Worm (Caenorhabditis elegans): ENCODE data around the gene let-23.
A peak's percentile ranks its signal among the peaks of the same experiment; 100 is the strongest.

Gene let-23

ce11 chrII:9163348-9163747 lies 34.0 kb upstream of the let-23 start:
- no peak for TF ChIP-seq T22C8.4 (GFP tag; IDR thresholded peaks at IDR 0.05)
- TF ChIP-seq tab-1 (GFP tag; IDR thresholded peaks at IDR 0.05), result no peak
- TF ChIP-seq cog-1 (tag; optimal IDR thresholded peaks at IDR 0.05), result no peak
- TF ChIP-seq flt-1 (GFP tag; IDR thresholded peaks at IDR 0.05), result no peak
- no peak for TF ChIP-seq med-1 (GFP tag; optimal IDR thresholded peaks at IDR 0.05; ENCODE audit: insufficient read depth)
- no peak for TF ChIP-seq ztf-23 (GFP tag; IDR thresholded peaks at IDR 0.05)
- TF ChIP-seq ref-1 (GFP tag; conservative IDR thresholded peaks at IDR 0.05), result no peak
- no peak for TF ChIP-seq ztf-29 (GFP tag; IDR thresholded peaks at IDR 0.05)
- TF ChIP-seq klf-2 (GFP tag; conservative IDR thresholded peaks at IDR 0.05), result no peak

- TF ChIP-seq flt-1 (GFP tag; IDR thresholded peaks at IDR 0.05) (0 out of 2 replicates have a peak, but pooled peaks have one; percentile 5), cog-1 (tag; optimal IDR thresholded peaks at IDR 0.05) (no peak)
Measured at ce11 chrII:9165762-9166460, 31.4 kb upstream of the let-23 start, which contains the start of gene W07A12.8. W07A12.8 (minus strand) TSS chrII:9165812.

- TF ChIP-seq med-1 (GFP tag; optimal IDR thresholded peaks at IDR 0.05; ENCODE audit: insufficient read depth) (no peak), flt-1 (GFP tag; IDR thresholded peaks at IDR 0.05) (no peak), ztf-29 (GFP tag; IDR thresholded peaks at IDR 0.05) (no peak), tab-1 (GFP tag; IDR thresholded peaks at IDR 0.05) (no peak), cog-1 (tag; optimal IDR thresholded peaks at IDR 0.05) (no peak), ref-1 (GFP tag; conservative IDR thresholded peaks at IDR 0.05) (no peak), ztf-23 (GFP tag; IDR thresholded peaks at IDR 0.05) (no peak), T22C8.4 (GFP tag; IDR thresholded peaks at IDR 0.05) (no peak), klf-2 (GFP tag; conservative IDR thresholded peaks at IDR 0.05) (no peak)
Measured at ce11 chrII:9167730-9168129, 29.6 kb upstream of the let-23 start, which contains the start of gene T23G7.3. T23G7.3 (minus strand) TSS chrII:9167830.

ce11 chrII:9169450-9169960 lies 27.8 kb upstream of the let-23 start, which contains the start of gene dpl-1:
dpl-1 (plus strand) TSS chrII:9169910.
- TF ChIP-seq klf-2 (GFP tag; conservative IDR thresholded peaks at IDR 0.05) (no peak), tab-1 (GFP tag; IDR thresholded peaks at IDR 0.05) (no peak), cog-1 (tag; optimal IDR thresholded peaks at IDR 0.05) (no peak), ztf-29 (GFP tag; IDR thresholded peaks at IDR 0.05) (no peak), ztf-23 (GFP tag; IDR thresholded peaks at IDR 0.05) (no peak), flt-1 (GFP tag; IDR thresholded peaks at IDR 0.05) (no peak)

- TF ChIP-seq tab-1 (GFP tag; IDR thresholded peaks at IDR 0.05) (no peak), ztf-23 (GFP tag; IDR thresholded peaks at IDR 0.05) (no peak)
Measured at ce11 chrII:9170048-9170447, 27.3 kb upstream of the let-23 start.

ce11 chrII:9170851-9171250 lies 26.5 kb upstream of the let-23 start:
- TF ChIP-seq ref-1 (GFP tag; conservative IDR thresholded peaks at IDR 0.05) (no peak), ztf-23 (GFP tag; IDR thresholded peaks at IDR 0.05) (no peak), tab-1 (GFP tag; IDR thresholded peaks at IDR 0.05) (no peak), med-1 (GFP tag; optimal IDR thresholded peaks at IDR 0.05; ENCODE audit: insufficient read depth) (no peak), cog-1 (tag; optimal IDR thresholded peaks at IDR 0.05) (no peak), flt-1 (GFP tag; IDR thresholded peaks at IDR 0.05) (no peak), klf-2 (GFP tag; conservative IDR thresholded peaks at IDR 0.05) (no peak)

ce11 chrII:9171466-9172187 lies 25.7 kb upstream of the let-23 start:
- TF ChIP-seq cog-1 (tag; optimal IDR thresholded peaks at IDR 0.05), result no peak
- TF ChIP-seq tab-1 (GFP tag; IDR thresholded peaks at IDR 0.05), result no peak
- no peak for TF ChIP-seq ztf-29 (GFP tag; IDR thresholded peaks at IDR 0.05)
- no peak for TF ChIP-seq klf-2 (GFP tag; conservative IDR thresholded peaks at IDR 0.05)
- no peak for TF ChIP-seq ref-1 (GFP tag; conservative IDR thresholded peaks at IDR 0.05)
- TF ChIP-seq flt-1 (GFP tag; IDR thresholded peaks at IDR 0.05), result no peak
- no peak for TF ChIP-seq T22C8.4 (GFP tag; IDR thresholded peaks at IDR 0.05)
- TF ChIP-seq ztf-23 (GFP tag; IDR thresholded peaks at IDR 0.05), result no peak
- TF ChIP-seq med-1 (GFP tag; optimal IDR thresholded peaks at IDR 0.05; ENCODE audit: insufficient read depth), result no peak

- TF ChIP-seq T22C8.4 (GFP tag; IDR thresholded peaks at IDR 0.05) (no peak), ref-1 (GFP tag; conservative IDR thresholded peaks at IDR 0.05) (no peak), cog-1 (tag; optimal IDR thresholded peaks at IDR 0.05) (no peak), ztf-23 (GFP tag; IDR thresholded peaks at IDR 0.05) (no peak), flt-1 (GFP tag; IDR thresholded peaks at IDR 0.05) (no peak), klf-2 (GFP tag; conservative IDR thresholded peaks at IDR 0.05) (no peak), tab-1 (GFP tag; IDR thresholded peaks at IDR 0.05) (no peak), ztf-29 (GFP tag; IDR thresholded peaks at IDR 0.05) (no peak), med-1 (GFP tag; optimal IDR thresholded peaks at IDR 0.05; ENCODE audit: insufficient read depth) (no peak)
Measured at ce11 chrII:9172849-9173248, 24.5 kb upstream of the let-23 start, which contains the start of gene T23G7.2. T23G7.2 (minus strand) TSS chrII:9172949.

ce11 chrII:9173471-9173870 lies 23.8 kb upstream of the let-23 start:
- TF ChIP-seq tab-1 (GFP tag; IDR thresholded peaks at IDR 0.05) (no peak), ztf-29 (GFP tag; IDR thresholded peaks at IDR 0.05) (no peak), ztf-23 (GFP tag; IDR thresholded peaks at IDR 0.05) (no peak), cog-1 (tag; optimal IDR thresholded peaks at IDR 0.05) (no peak), med-1 (GFP tag; optimal IDR thresholded peaks at IDR 0.05; ENCODE audit: insufficient read depth) (no peak), ref-1 (GFP tag; conservative IDR thresholded peaks at IDR 0.05) (no peak), klf-2 (GFP tag; conservative IDR thresholded peaks at IDR 0.05) (no peak), T22C8.4 (GFP tag; IDR thresholded peaks at IDR 0.05) (no peak), flt-1 (GFP tag; IDR thresholded peaks at IDR 0.05) (no peak)
